Fruit fly (Drosophila melanogaster) whole organism, embryonic: ENCODE measurements around the gene CG11679.

Source experiments
- CG1024 ChIP-seq: fragments of 200-800 bp; sonication (Bioruptor generic); IDR thresholded peaks from 2 replicates; pipeline ENCODE4 v1.3.6; 2022; ENCODE audit warnings: missing biosample characterization, missing genetic modification characterization
- CG10565 ChIP-seq: fragments of 200-800 bp; sonication (Bioruptor generic); optimal IDR thresholded peaks from 3 replicates; lab custom pipeline; 2016; ENCODE audit warnings: missing biosample characterization, mild to moderate bottlenecking, missing genetic modification characterization
- CG13123 ChIP-seq: fragments of 200-800 bp; sonication (Bioruptor generic); optimal IDR thresholded peaks from 2 replicates; lab custom pipeline; 2016; ENCODE audit warnings: missing biosample characterization, missing genetic modification characterization
- CG17612 ChIP-seq: fragments of 200-800 bp; sonication (Bioruptor generic); IDR thresholded peaks from 2 replicates; pipeline ENCODE4 v1.3.6; 2022; ENCODE audit warnings: missing biosample characterization, missing genetic modification characterization
- CG30020 ChIP-seq: fragments of 200-800 bp; optimal IDR thresholded peaks from 2 replicates; lab custom pipeline; 2019; ENCODE audit warnings: missing biosample characterization, mild to moderate bottlenecking, missing genetic modification characterization, moderate library complexity
- CG3995 ChIP-seq: fragments of 200-800 bp; sonication (Bioruptor generic); optimal IDR thresholded peaks from 3 replicates; lab custom pipeline; 2016; ENCODE audit warnings: missing biosample characterization, missing genetic modification characterization
- Sox100B ChIP-seq: fragments of 200-800 bp; sonication (Bioruptor generic); optimal IDR thresholded peaks from 3 replicates; lab custom pipeline; 2018; ENCODE audit warnings: missing biosample characterization, mild to moderate bottlenecking, missing genetic modification characterization
- chif ChIP-seq, 2 experiments: fragments of 200-800 bp; sonication (Bioruptor generic); optimal IDR thresholded peaks; 3 replicates each; lab custom pipeline; 2016; ENCODE audit warnings: missing biosample characterization in 2 of 2, missing genetic modification characterization in 2 of 2
- gsb-n ChIP-seq: fragments of 200-800 bp; sonication (Bioruptor generic); optimal IDR thresholded peaks from 3 replicates; lab custom pipeline; 2018; ENCODE audit warnings: missing biosample characterization, mild to moderate bottlenecking, missing genetic modification characterization
- prd ChIP-seq, 3 experiments: fragments of >200 bp in 2 of 3; fragments of 200-800 bp in 1 of 3; sonication (Bioruptor generic) in 1 of 3; optimal IDR thresholded peaks in 2 of 3; IDR thresholded peaks in 1 of 3; 2 replicates in 2 of 3; 3 replicates in 1 of 3; pipeline versions ENCODE4 v1.3.6 to Lab custom; 2017 to 2022; ENCODE audit warnings: missing biosample characterization in 1 of 3, missing genetic modification characterization in 1 of 3

- TF ChIP-seq CG10565 (GFP tag; lab: Kevin White, UChicago) (no peak), CG13123 (GFP tag; lab: Kevin White, UChicago) (no peak), CG1024 (GFP tag; lab: Robert Waterston, UW) (no peak), CG3995 (GFP tag; lab: Kevin White, UChicago) (peak; percentile 94), CG30020 (tag; lab: Kevin White, UChicago) (peak; percentile 84), Sox100B (GFP tag; lab: Kevin White, UChicago) (no peak), gsb-n (tag; lab: Kevin White, UChicago) (no peak), chif (GFP tag; optimal IDR thresholded peaks at IDR 0.05; lab: Kevin White, UChicago) (no peak), prd (optimal IDR thresholded peaks at IDR 0.05; lab: Kevin White, UChicago) (no peak), prd (GFP tag; IDR thresholded peaks at IDR 0.05; lab: Robert Waterston, UW) (no peak), CG17612 (GFP tag; lab: Robert Waterston, UW) (no peak)
These were observed 46.9 kb upstream of the CG11679 start, which contains the start of the genes Paf-AHalpha and mRpS30 for dm6 chrX:15785429-15786239.
